Worm (Caenorhabditis elegans) whole organism, L1 larva: ENCODE data around the gene F59A1.12.

Source experiments
- C04F5.9 ChIP-seq: sonication (generic microtip); optimal IDR thresholded peaks from 2 replicates; lab custom pipeline; 2016; ENCODE audit warnings: missing genetic modification characterization, missing compliant biosample characterization
- F16B12.6 ChIP-seq: fragments of 150-350 bp; optimal IDR thresholded peaks from 2 replicates; lab custom pipeline; 2014; ENCODE audit warnings: missing biosample characterization, missing genetic modification characterization
- alr-1 ChIP-seq: fragments of 200-800 bp; sonication (Bioruptor generic); optimal IDR thresholded peaks from 2 replicates; lab custom pipeline; 2018; ENCODE audit warnings: borderline replicate concordance, mild to moderate bottlenecking, missing genetic modification characterization, missing compliant biosample characterization
- ceh-63 ChIP-seq: fragments of 200-800 bp; sonication (Bioruptor generic); optimal IDR thresholded peaks from 2 replicates; lab custom pipeline; 2018; ENCODE audit warnings: mild to moderate bottlenecking, missing genetic modification characterization, missing compliant biosample characterization
- ceh-8 ChIP-seq: fragments of 200-800 bp; sonication (Bioruptor generic); optimal IDR thresholded peaks from 2 replicates; lab custom pipeline; 2018; ENCODE audit warnings: mild to moderate bottlenecking, missing genetic modification characterization, moderate library complexity, missing compliant biosample characterization
- ceh-82 ChIP-seq, 3 experiments: fragments of 150-350 bp in 1 of 3; sonication (generic microtip) in 2 of 3; optimal IDR thresholded peaks; 2 replicates each; lab custom pipeline; 2014 to 2017; ENCODE audit warnings: missing biosample characterization in 3 of 3, missing genetic modification characterization in 3 of 3
- ceh-90 ChIP-seq: sonication (generic microtip); optimal IDR thresholded peaks from 2 replicates; lab custom pipeline; 2016; ENCODE audit warnings: missing genetic modification characterization, missing compliant biosample characterization
- dpl-1 ChIP-seq, 3 experiments: fragments of 150-350 bp in 2 of 3; sonication (generic microtip) in 1 of 3; optimal IDR thresholded peaks; 2 replicates each; lab custom pipeline; 2014 to 2017; ENCODE audit warnings: missing biosample characterization in 3 of 3, missing genetic modification characterization in 3 of 3, missing genetic modification reagents in 3 of 3
- dsc-1 ChIP-seq: sonication (generic microtip); optimal IDR thresholded peaks from 2 replicates; lab custom pipeline; 2016; ENCODE audit warnings: mild to moderate bottlenecking, missing genetic modification characterization, missing compliant biosample characterization
- efl-1 ChIP-seq, 4 experiments: fragments of 150-350 bp; optimal IDR thresholded peaks in 3 of 4; peaks in 1 of 4; 1 replicate in 1 of 4; 2 replicates in 3 of 4; lab custom pipeline; 2014; ENCODE audit warnings: missing biosample characterization in 2 of 4, missing genetic modification characterization in 2 of 4, missing genetic modification reagents in 2 of 4
- egl-13 ChIP-seq: sonication (generic microtip); optimal IDR thresholded peaks from 2 replicates; lab custom pipeline; 2016; ENCODE audit warnings: missing genotype, missing genetic modification reagents, missing genetic modification characterization, missing compliant biosample characterization
- elt-2 ChIP-seq: sonication (generic microtip); optimal IDR thresholded peaks from 2 replicates; lab custom pipeline; 2016; ENCODE audit warnings: missing genetic modification characterization, mild to moderate bottlenecking, inconsistent platforms, missing compliant biosample characterization, missing genetic modification reagents
- elt-3 ChIP-seq, 6 experiments: fragments of 150-350 bp in 1 of 6; sonication (generic microtip); optimal IDR thresholded peaks; 2 replicates each; lab custom pipeline; 2017 to 2018; ENCODE audit warnings: missing biosample characterization in 6 of 6, missing genetic modification characterization in 6 of 6, inconsistent platforms in 1 of 6
- fkh-10 ChIP-seq: sonication (generic microtip); optimal IDR thresholded peaks from 2 replicates; lab custom pipeline; 2017; ENCODE audit warnings: missing biosample characterization, missing genetic modification reagents, missing genetic modification characterization
- fkh-8 ChIP-seq: sonication (generic microtip); optimal IDR thresholded peaks from 2 replicates; lab custom pipeline; 2016; ENCODE audit warnings: mild to moderate bottlenecking, missing genetic modification characterization, missing compliant biosample characterization
- hlh-17 ChIP-seq: fragments of 200-800 bp; sonication (Bioruptor generic); optimal IDR thresholded peaks from 2 replicates; lab custom pipeline; 2018; ENCODE audit warnings: missing genetic modification characterization, mild to moderate bottlenecking, missing compliant biosample characterization, moderate library complexity, borderline replicate concordance
- hlh-4 ChIP-seq: sonication (generic microtip); optimal IDR thresholded peaks from 2 replicates; lab custom pipeline; 2016; ENCODE audit warnings: mild to moderate bottlenecking, missing genetic modification characterization, missing compliant biosample characterization
- hpl-2 ChIP-seq: fragments of 150-350 bp; optimal IDR thresholded peaks from 2 replicates; lab custom pipeline; 2014; ENCODE audit warnings: missing biosample characterization, missing genetic modification reagents, missing genetic modification characterization
- irx-1 ChIP-seq: sonication (generic microtip); optimal IDR thresholded peaks from 2 replicates; lab custom pipeline; 2016; ENCODE audit warnings: missing genetic modification characterization, missing compliant biosample characterization
- isw-1 ChIP-seq: fragments of 200-800 bp; sonication (Bioruptor generic); IDR thresholded peaks from 2 replicates; pipeline ENCODE4 v1.3.6; 2022; ENCODE audit warnings: missing genetic modification characterization, missing compliant biosample characterization
- jun-1 ChIP-seq: fragments of 150-350 bp; optimal IDR thresholded peaks from 2 replicates; lab custom pipeline; 2014; ENCODE audit warnings: missing biosample characterization, missing genetic modification reagents, missing genetic modification characterization
- lin-35 ChIP-seq, 2 experiments: fragments of 150-350 bp; optimal IDR thresholded peaks; 2 replicates each; lab custom pipeline; 2014; ENCODE audit warnings: missing biosample characterization in 2 of 2, missing genetic modification characterization in 2 of 2, missing genetic modification reagents in 2 of 2
- lsy-2 ChIP-seq, 2 experiments: fragments of 150-350 bp; optimal IDR thresholded peaks; 2 replicates each; lab custom pipeline; 2014; ENCODE audit warnings: missing biosample characterization in 2 of 2, missing genetic modification characterization in 2 of 2
- mef-2 ChIP-seq: fragments of 150-350 bp; optimal IDR thresholded peaks from 2 replicates; lab custom pipeline; 2014; ENCODE audit warnings: missing biosample characterization, missing genetic modification characterization
- nhr-19 ChIP-seq: fragments of 200-800 bp; sonication (Bioruptor generic); conservative IDR thresholded peaks from 2 replicates; pipeline ENCODE4 v1.3.6; 2022; ENCODE audit warnings: missing genetic modification characterization, missing compliant biosample characterization
- nhr-237 ChIP-seq: fragments of 150-350 bp; optimal IDR thresholded peaks from 2 replicates; lab custom pipeline; 2014; ENCODE audit warnings: missing biosample characterization, missing genetic modification characterization
- nhr-28 ChIP-seq: fragments of 150-350 bp; optimal IDR thresholded peaks from 2 replicates; lab custom pipeline; 2014; ENCODE audit warnings: missing biosample characterization, missing genetic modification characterization
- nhr-47 ChIP-seq: sonication (generic microtip); optimal IDR thresholded peaks from 2 replicates; lab custom pipeline; 2016; ENCODE audit warnings: mild to moderate bottlenecking, missing genetic modification characterization, moderate library complexity, missing compliant biosample characterization
- nhr-77 ChIP-seq: fragments of 150-350 bp; optimal IDR thresholded peaks from 2 replicates; lab custom pipeline; 2014; ENCODE audit warnings: missing biosample characterization, missing genetic modification characterization
- nhr-85 ChIP-seq: sonication (generic microtip); peaks from one replicate; lab custom pipeline; 2016; ENCODE audit warnings: missing genetic modification characterization, inconsistent platforms, missing compliant biosample characterization
- nhr-90 ChIP-seq: sonication (generic microtip); optimal IDR thresholded peaks from 2 replicates; lab custom pipeline; 2016; ENCODE audit warnings: mild to moderate bottlenecking, missing genetic modification characterization, missing compliant biosample characterization; ENCODE audit not compliant: poor library complexity
- snu-23 ChIP-seq: sonication (generic microtip); optimal IDR thresholded peaks from 2 replicates; lab custom pipeline; 2016; ENCODE audit warnings: missing genetic modification characterization, missing compliant biosample characterization
- sox-4 ChIP-seq: sonication (generic microtip); optimal IDR thresholded peaks from 2 replicates; lab custom pipeline; 2016; ENCODE audit warnings: missing genetic modification characterization, missing compliant biosample characterization
- sptf-1 ChIP-seq: fragments of 150-350 bp; optimal IDR thresholded peaks from 2 replicates; lab custom pipeline; 2014; ENCODE audit warnings: missing biosample characterization, missing genetic modification characterization
- sup-37 ChIP-seq: fragments of 200-800 bp; sonication (Bioruptor generic); optimal IDR thresholded peaks from 2 replicates; lab custom pipeline; 2018; ENCODE audit warnings: mild to moderate bottlenecking, missing genetic modification characterization, missing compliant biosample characterization
- unc-30 ChIP-seq: sonication (generic microtip); optimal IDR thresholded peaks from 2 replicates; lab custom pipeline; 2017; ENCODE audit warnings: missing biosample characterization, missing genetic modification characterization
- vab-15 ChIP-seq: sonication (generic microtip); optimal IDR thresholded peaks from 2 replicates; lab custom pipeline; 2017; ENCODE audit warnings: missing genotype, mild to moderate bottlenecking, missing genetic modification characterization, missing compliant biosample characterization

Gene F59A1.12

DNA sequence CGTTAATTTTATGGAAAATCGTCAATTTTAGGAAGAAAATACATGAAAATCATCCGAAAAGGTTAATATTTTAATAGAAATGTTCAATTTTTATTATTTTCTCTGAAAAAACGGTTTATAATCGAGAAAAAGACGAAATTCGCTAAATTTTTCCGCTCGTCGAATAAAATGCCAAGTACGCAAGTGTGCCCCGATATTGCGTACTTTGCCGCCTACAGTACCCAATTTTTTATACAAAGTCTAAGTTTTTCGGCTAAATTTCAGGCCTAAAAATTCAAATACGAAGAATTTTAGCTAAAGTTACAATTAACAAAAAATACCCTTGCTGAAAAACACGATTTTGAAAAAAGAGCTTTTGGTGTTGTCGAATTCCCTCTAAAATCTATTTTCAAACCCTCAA lies 8.8 kb downstream of the F59A1.12 start:
- no peak for TF ChIP-seq hlh-17 (GFP tag; lab: Kevin White, UChicago)
- TF ChIP-seq nhr-85 (tag; lab: Kevin White, UChicago), result peak; percentile 5

DNA sequence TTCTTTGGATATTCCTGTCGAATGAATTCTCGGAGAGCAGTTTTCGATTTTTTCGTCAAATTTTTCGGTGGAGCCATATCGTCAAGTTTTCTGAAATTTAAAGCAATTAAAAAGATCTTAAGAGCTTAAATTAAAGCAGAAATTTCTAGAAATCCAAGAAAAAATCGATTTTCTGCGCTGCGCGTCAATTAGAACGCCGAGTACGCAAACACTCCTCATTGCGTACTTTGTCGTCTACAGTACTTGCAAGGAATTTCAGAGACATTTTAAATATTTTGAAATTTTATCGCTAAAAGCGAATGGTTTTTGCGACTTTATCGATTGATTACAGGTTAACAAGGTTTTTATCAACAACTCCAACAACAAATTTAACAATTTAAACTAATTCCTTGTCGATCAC lies 12.4 kb downstream of the F59A1.12 start:
- TF ChIP-seq snu-23 (no peak), lin-35 (GFP tag; optimal IDR thresholded peaks at IDR 0.05; lab: Kevin White, UChicago) (no peak), fkh-10 (GFP tag; lab: Kevin White, UChicago) (no peak), nhr-237 (tag; lab: Kevin White, UChicago) (no peak), nhr-90 (tag; lab: Kevin White, UChicago) (no peak), hlh-17 (GFP tag; lab: Kevin White, UChicago) (no peak), ceh-8 (no peak), hlh-4 (tag; lab: Kevin White, UChicago) (no peak), alr-1 (tag; lab: Kevin White, UChicago) (no peak), nhr-77 (no peak), efl-1 (optimal IDR thresholded peaks at IDR 0.05; lab: Kevin White, UChicago) (no peak), efl-1 (GFP tag; optimal IDR thresholded peaks at IDR 0.05 in 1 of 2; lab: Kevin White, UChicago) (no peak), nhr-47 (no peak), ceh-90 (tag; lab: Kevin White, UChicago) (no peak)
- TF ChIP-seq, all 84 proteins: peak for 0

DNA sequence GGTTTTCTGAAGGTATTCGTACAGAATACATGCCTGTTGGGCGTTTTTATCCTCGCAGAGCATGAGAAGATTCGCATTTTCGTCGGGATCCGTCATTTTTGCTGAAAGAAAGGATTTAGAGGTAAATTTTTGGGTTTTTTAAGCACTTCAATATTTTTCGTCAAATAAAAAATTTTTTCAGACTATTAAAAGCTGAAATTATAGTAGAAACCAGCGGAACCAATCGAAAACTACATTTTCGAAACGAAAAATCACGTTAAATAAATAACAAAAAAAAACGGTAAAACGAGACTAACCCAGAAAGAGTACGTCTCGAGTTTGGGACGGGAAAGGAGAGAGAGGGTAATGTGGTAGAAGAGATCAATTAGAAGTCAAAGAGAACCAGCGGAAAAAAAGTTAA lies 17.1 kb downstream of the F59A1.12 start, which contains the start of gene fbxa-192:
Gene fbxa-192, minus strand, starts transcription at position 101 of the 400 bp plus-strand sequence.
- TF ChIP-seq ceh-63 (GFP tag; lab: Kevin White, UChicago) (no peak), sox-4 (tag; lab: Kevin White, UChicago) (no peak), dsc-1 (tag; lab: Kevin White, UChicago) (no peak), nhr-28 (tag; lab: Kevin White, UChicago) (no peak), mef-2 (tag; lab: Kevin White, UChicago) (no peak), unc-30 (tag; lab: Kevin White, UChicago) (no peak), hpl-2 (no peak), vab-15 (tag; lab: Kevin White, UChicago) (no peak), sup-37 (GFP tag; lab: Kevin White, UChicago) (no peak), irx-1 (tag; lab: Kevin White, UChicago) (no peak), ceh-82 (tag; optimal IDR thresholded peaks at IDR 0.05; lab: Kevin White, UChicago) (no peak), nhr-237 (tag; lab: Kevin White, UChicago) (no peak), lsy-2 (tag; optimal IDR thresholded peaks at IDR 0.05; lab: Kevin White, UChicago) (no peak)

DNA sequence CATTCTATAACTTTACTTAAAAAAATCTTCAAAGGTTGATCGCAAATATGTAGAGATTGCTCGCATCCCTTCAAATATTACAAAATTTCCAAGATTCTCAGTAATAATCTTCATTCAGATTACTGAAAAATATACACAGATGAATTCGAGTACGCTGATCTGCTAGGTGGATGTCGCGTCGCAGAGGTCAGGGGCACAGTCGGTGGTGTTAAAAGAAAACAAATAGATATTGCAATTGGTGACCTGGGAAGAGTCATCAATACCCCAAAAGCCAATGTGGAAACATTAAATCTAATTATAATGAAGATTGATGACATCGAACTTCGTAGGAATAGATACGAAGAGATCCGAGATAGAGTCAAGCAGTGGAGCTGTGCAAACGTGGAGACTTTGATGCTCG lies 39.0 kb downstream of the F59A1.12 start, which contains the start of gene F57G4.10:
Gene F57G4.10, plus strand, starts transcription at position 301 of the 400 bp plus-strand sequence.
- TF ChIP-seq vab-15 (tag; lab: Kevin White, UChicago), result no peak
- TF ChIP-seq C04F5.9 (tag; lab: Kevin White, UChicago), result no peak
- no peak for TF ChIP-seq sptf-1 (tag; lab: Kevin White, UChicago)
- TF ChIP-seq F16B12.6 (tag; lab: Kevin White, UChicago), result no peak
- TF ChIP-seq ceh-8, result no peak
- no peak for TF ChIP-seq ceh-63 (GFP tag; lab: Kevin White, UChicago)
- TF ChIP-seq elt-2 (tag; lab: Kevin White, UChicago), result no peak
- no peak for TF ChIP-seq fkh-8 (tag; lab: Kevin White, UChicago)
- TF ChIP-seq nhr-19, result no peak
- no peak for TF ChIP-seq sup-37 (GFP tag; lab: Kevin White, UChicago)
- TF ChIP-seq jun-1, result no peak
- no peak for TF ChIP-seq isw-1
- TF ChIP-seq egl-13 (tag; lab: Kevin White, UChicago), result no peak
- no peak for TF ChIP-seq irx-1 (tag; lab: Kevin White, UChicago)
- no peak for TF ChIP-seq elt-3 (tag; optimal IDR thresholded peaks at IDR 0.05; lab: Kevin White, UChicago)
- TF ChIP-seq dpl-1 (GFP tag; optimal IDR thresholded peaks at IDR 0.05; lab: Kevin White, UChicago), result no peak
- TF ChIP-seq, all 84 proteins: peak for 0
